Worm (Caenorhabditis elegans) whole organism, L4 larva: ENCODE results near the gene unc-25.
A peak's percentile ranks its signal among the peaks of the same experiment; 100 is the strongest.

Experiments
- D1046.2 ChIP-seq: fragments of 200-800 bp; sonication (Bioruptor generic); IDR thresholded peaks from 2 replicates; pipeline ENCODE4 v1.3.6; 2022; ENCODE audit warnings: missing genetic modification characterization, missing compliant biosample characterization
- F10B5.3 ChIP-seq: sonication (generic microtip); optimal IDR thresholded peaks from 2 replicates; lab custom pipeline; 2016; ENCODE audit warnings: mild to moderate bottlenecking, missing genetic modification characterization, missing compliant biosample characterization
- T20F7.1 ChIP-seq: fragments of 200-800 bp; sonication (Bioruptor generic); optimal IDR thresholded peaks from 2 replicates; lab custom pipeline; 2018; ENCODE audit warnings: mild to moderate bottlenecking, missing genetic modification characterization, missing compliant biosample characterization
- ZK337.2 ChIP-seq: fragments of 200-800 bp; sonication (Bioruptor generic); IDR thresholded peaks from 2 replicates; pipeline ENCODE4 v1.3.6; 2022; ENCODE audit warnings: missing genetic modification reagents, missing genetic modification characterization, missing compliant biosample characterization
- arid-1 ChIP-seq: fragments of 200-800 bp; sonication (Bioruptor generic); conservative IDR thresholded peaks from 2 replicates; pipeline ENCODE4 v1.3.6; 2022; ENCODE audit warnings: missing genetic modification reagents, missing genetic modification characterization, missing compliant biosample characterization
- ceh-20 ChIP-seq: fragments of 200-800 bp; sonication (Bioruptor generic); IDR thresholded peaks from 2 replicates; pipeline ENCODE4 v1.3.6; 2022; ENCODE audit warnings: missing genetic modification reagents, missing genetic modification characterization, missing compliant biosample characterization
- ceh-28 ChIP-seq: fragments of 150-350 bp; optimal IDR thresholded peaks from 2 replicates; lab custom pipeline; 2014; ENCODE audit warnings: missing biosample characterization, missing genetic modification reagents, missing genetic modification characterization
- ceh-82 ChIP-seq: sonication (generic microtip); optimal IDR thresholded peaks from 2 replicates; lab custom pipeline; 2017; ENCODE audit warnings: missing biosample characterization, missing genetic modification characterization
- ces-1 ChIP-seq: fragments of 150-350 bp; sonication (generic microtip); optimal IDR thresholded peaks from 4 replicates; lab custom pipeline; 2014; ENCODE audit warnings: missing biosample characterization, missing genetic modification reagents, missing genetic modification characterization
- ctbp-1 ChIP-seq: fragments of 200-800 bp; sonication (Bioruptor generic); IDR thresholded peaks from 2 replicates; pipeline ENCODE4 v1.3.6; 2022; ENCODE audit warnings: missing genetic modification reagents, missing genetic modification characterization, missing compliant biosample characterization
- daf-16 ChIP-seq, 3 experiments: sonication (generic microtip); optimal IDR thresholded peaks; 2 replicates each; lab custom pipeline; 2016 to 2017; ENCODE audit warnings: missing genetic modification characterization in 3 of 3, missing genetic modification reagents in 3 of 3, mild to moderate bottlenecking in 2 of 3, missing compliant biosample characterization in 2 of 3, missing biosample characterization in 1 of 3, moderate library complexity in 1 of 3
- daf-19 ChIP-seq: fragments of 200-800 bp; sonication (Bioruptor generic); conservative IDR thresholded peaks from 2 replicates; pipeline ENCODE4 v1.3.6; 2022; ENCODE audit warnings: missing genetic modification characterization, missing compliant biosample characterization
- dmd-6 ChIP-seq: fragments of 200-800 bp; sonication (Bioruptor generic); IDR thresholded peaks from 2 replicates; pipeline ENCODE4 v1.3.6; 2022; ENCODE audit warnings: missing genetic modification reagents, missing genetic modification characterization, missing compliant biosample characterization
- egl-43 ChIP-seq: fragments of 200-800 bp; sonication (Bioruptor generic); IDR thresholded peaks from 2 replicates; pipeline ENCODE4 v1.3.6; 2022; ENCODE audit warnings: missing genetic modification reagents, missing genetic modification characterization, missing compliant biosample characterization
- hif-1 ChIP-seq, 2 experiments: sonication (generic microtip); optimal IDR thresholded peaks; 2 replicates each; lab custom pipeline; 2016 to 2017; ENCODE audit warnings: missing compliant biosample characterization in 2 of 2, missing genetic modification characterization in 2 of 2, missing genetic modification reagents in 2 of 2, missing genotype in 2 of 2, mild to moderate bottlenecking in 1 of 2
- hmg-1.1 ChIP-seq: fragments of 200-800 bp; sonication (Bioruptor generic); IDR thresholded peaks from 2 replicates; pipeline ENCODE4 v1.3.6; 2022; ENCODE audit warnings: missing genetic modification reagents, missing genetic modification characterization, missing compliant biosample characterization
- jun-1 ChIP-seq: fragments of 150-350 bp; optimal IDR thresholded peaks from 2 replicates; lab custom pipeline; 2014; ENCODE audit warnings: missing biosample characterization, missing genetic modification reagents, missing genetic modification characterization
- lin-1 ChIP-seq: fragments of 200-800 bp; sonication (Bioruptor generic); IDR thresholded peaks from 2 replicates; pipeline ENCODE4 v1.3.6; 2022; ENCODE audit warnings: missing genetic modification reagents, missing genetic modification characterization, missing compliant biosample characterization
- lin-13 ChIP-seq: fragments of 150-350 bp; optimal IDR thresholded peaks from 2 replicates; lab custom pipeline; 2014; ENCODE audit warnings: missing biosample characterization, missing genetic modification reagents, missing genetic modification characterization
- lin-15B ChIP-seq: fragments of 150-350 bp; sonication (generic microtip); optimal IDR thresholded peaks from 3 replicates; lab custom pipeline; 2014; ENCODE audit warnings: missing biosample characterization, missing genetic modification characterization
- lin-29 ChIP-seq: fragments of 200-800 bp; sonication (Bioruptor generic); IDR thresholded peaks from 2 replicates; pipeline ENCODE4 v1.3.6; 2022; ENCODE audit warnings: missing genetic modification reagents, missing genetic modification characterization, missing compliant biosample characterization
- lir-3 ChIP-seq: sonication (generic microtip); optimal IDR thresholded peaks from 2 replicates; lab custom pipeline; 2016; ENCODE audit warnings: mild to moderate bottlenecking, missing genetic modification characterization, missing compliant biosample characterization
- madf-5 ChIP-seq, 2 experiments: fragments of 200-800 bp; sonication (Bioruptor generic); IDR thresholded peaks; 2 replicates each; pipeline ENCODE4 v1.3.6; 2022; ENCODE audit warnings: missing compliant biosample characterization in 2 of 2, missing genetic modification characterization in 2 of 2
- mdl-1 ChIP-seq, 2 experiments: fragments of 150-350 bp in 1 of 2; sonication (generic microtip) in 1 of 2; optimal IDR thresholded peaks; 2 replicates each; lab custom pipeline; 2014 to 2017; ENCODE audit warnings: missing biosample characterization in 2 of 2, missing genetic modification characterization in 2 of 2
- mdt-29 ChIP-seq: fragments of 200-800 bp; sonication (Bioruptor generic); IDR thresholded peaks from 2 replicates; pipeline ENCODE4 v1.3.6; 2022; ENCODE audit warnings: missing genetic modification reagents, missing genetic modification characterization, missing compliant biosample characterization
- mep-1 ChIP-seq: fragments of 150-350 bp; sonication (generic microtip); optimal IDR thresholded peaks from 3 replicates; lab custom pipeline; 2014; ENCODE audit warnings: missing biosample characterization, missing genetic modification characterization
- mxl-2 ChIP-seq: fragments of 200-800 bp; sonication (Bioruptor generic); conservative IDR thresholded peaks from 2 replicates; pipeline ENCODE4 v1.3.6; 2022; ENCODE audit warnings: missing genetic modification reagents, missing genetic modification characterization, missing compliant biosample characterization
- nhr-102 ChIP-seq: sonication (generic microtip); optimal IDR thresholded peaks from 2 replicates; lab custom pipeline; 2016; ENCODE audit warnings: mild to moderate bottlenecking, missing genetic modification characterization, moderate library complexity, missing compliant biosample characterization
- nhr-11 ChIP-seq: fragments of 150-350 bp; optimal IDR thresholded peaks from 2 replicates; lab custom pipeline; 2014; ENCODE audit warnings: missing biosample characterization, missing genetic modification characterization
- nhr-111 ChIP-seq: fragments of 200-800 bp; sonication (Bioruptor generic); optimal IDR thresholded peaks from 2 replicates; lab custom pipeline; 2018; ENCODE audit warnings: mild to moderate bottlenecking, missing genetic modification characterization, missing compliant biosample characterization
- nhr-25 ChIP-seq: sonication (generic microtip); optimal IDR thresholded peaks from 2 replicates; lab custom pipeline; 2017; ENCODE audit warnings: missing genetic modification characterization, mild to moderate bottlenecking, missing compliant biosample characterization, antibody characterized with exemption, moderate library complexity, borderline replicate concordance; ENCODE audit not compliant: insufficient read depth
- nhr-41 ChIP-seq: fragments of 200-800 bp; sonication (Bioruptor generic); IDR thresholded peaks from 2 replicates; pipeline ENCODE4 v1.3.6; 2022; ENCODE audit warnings: missing genetic modification reagents, missing genetic modification characterization, missing compliant biosample characterization
- php-3 ChIP-seq: fragments of 200-800 bp; sonication (Bioruptor generic); IDR thresholded peaks from 2 replicates; pipeline ENCODE4 v1.3.6; 2022; ENCODE audit warnings: missing genetic modification reagents, missing genetic modification characterization, missing compliant biosample characterization
- pqm-1 ChIP-seq: sonication (generic microtip); optimal IDR thresholded peaks from 2 replicates; lab custom pipeline; 2017; ENCODE audit warnings: missing biosample characterization, missing genetic modification characterization
- rbr-2 ChIP-seq: sonication (generic microtip); optimal IDR thresholded peaks from 2 replicates; lab custom pipeline; 2016; ENCODE audit warnings: missing genotype, missing genetic modification characterization, missing compliant biosample characterization
- saeg-2 ChIP-seq: fragments of 200-800 bp; sonication (Bioruptor generic); IDR thresholded peaks from 2 replicates; pipeline ENCODE4 v1.3.6; 2022; ENCODE audit warnings: missing genetic modification reagents, missing genetic modification characterization, missing compliant biosample characterization
- set-16 ChIP-seq: fragments of 200-800 bp; sonication (Bioruptor generic); IDR thresholded peaks from 2 replicates; pipeline ENCODE4 v1.3.6; 2022; ENCODE audit warnings: missing genetic modification reagents, missing genetic modification characterization, missing compliant biosample characterization
- snpc-1.2 ChIP-seq: fragments of 200-800 bp; sonication (Bioruptor generic); IDR thresholded peaks from 2 replicates; pipeline ENCODE4 v1.3.6; 2022; ENCODE audit warnings: missing genetic modification reagents, missing genetic modification characterization, missing compliant biosample characterization
- tra-1 ChIP-seq: fragments of 200-800 bp; sonication (Bioruptor generic); IDR thresholded peaks from 2 replicates; pipeline ENCODE4 v1.3.6; 2022; ENCODE audit warnings: missing genetic modification reagents, missing genetic modification characterization, missing compliant biosample characterization
- unc-130 ChIP-seq: sonication (generic microtip); optimal IDR thresholded peaks from 2 replicates; lab custom pipeline; 2016; ENCODE audit warnings: missing genetic modification reagents, missing genetic modification characterization, missing compliant biosample characterization
- unc-62 ChIP-seq, 3 experiments: fragments of 150-350 bp in 1 of 3; sonication (generic microtip); optimal IDR thresholded peaks in 2 of 3; peaks in 1 of 3; 1 replicate in 1 of 3; 2 replicates in 2 of 3; lab custom pipeline; 2014 to 2017; ENCODE audit warnings: missing biosample characterization in 3 of 3, missing genetic modification characterization in 3 of 3, missing genetic modification reagents in 3 of 3, missing genotype in 1 of 3
- zag-1 ChIP-seq: fragments of 150-350 bp; optimal IDR thresholded peaks from 2 replicates; lab custom pipeline; 2014; ENCODE audit warnings: missing biosample characterization, missing genetic modification characterization
- ztf-11 ChIP-seq: fragments of 150-350 bp; optimal IDR thresholded peaks from 2 replicates; lab custom pipeline; 2014; ENCODE audit warnings: missing biosample characterization, missing genetic modification characterization

Gene unc-25

ce11 chrIII:12951362-12952228 lies 9.1 kb downstream of the unc-25 start, which contains the start of gene Y39E4A.1:
Gene Y39E4A.1, plus strand, starts transcription at chrIII:12951412.
- TF ChIP-seq lin-15B (tag; lab: Kevin White, UChicago) = no peak
- TF ChIP-seq nhr-11 (tag; lab: Kevin White, UChicago) = no peak
- peak; percentile 98 for TF ChIP-seq ceh-28 (tag; lab: Kevin White, UChicago)
- TF ChIP-seq unc-62 (GFP tag; optimal IDR thresholded peaks at IDR 0.05 in 1 of 2; lab: Kevin White, UChicago) = peak in 1 of 2 experiments; percentile 75
- no peak for TF ChIP-seq unc-62 (tag; optimal IDR thresholded peaks at IDR 0.05; lab: Kevin White, UChicago)
- TF ChIP-seq D1046.2 (GFP tag; lab: Robert Waterston, UW) = no peak
- TF ChIP-seq arid-1 = 0 out of 2 replicates have a peak, but pooled peaks have one; percentile 5
- TF ChIP-seq set-16 = peak; percentile 78
- TF ChIP-seq nhr-25 (tag; lab: Kevin White, UChicago) = no peak
- peak; percentile 18; the same call in 1 of the 2 replicates for TF ChIP-seq ZK337.2 (GFP tag; lab: Robert Waterston, UW)
- no peak for TF ChIP-seq hmg-1.1 (GFP tag; lab: Robert Waterston, UW)
- no peak for TF ChIP-seq mdl-1 (tag; optimal IDR thresholded peaks at IDR 0.05; lab: Kevin White, UChicago)
- TF ChIP-seq egl-43 (GFP tag; lab: Robert Waterston, UW) = peak; percentile 64; the same call in 1 of the 2 replicates
- no peak for TF ChIP-seq T20F7.1
- 0 out of 2 replicates have a peak, but pooled peaks have one; percentile 17 for TF ChIP-seq lin-1 (GFP tag; lab: Robert Waterston, UW)

ce11 chrIII:12952615-12953014 lies 10.2 kb downstream of the unc-25 start:
- TF ChIP-seq lir-3 (tag; lab: Kevin White, UChicago) (no peak), lin-1 (GFP tag; lab: Robert Waterston, UW) (no peak), lin-13 (no peak), egl-43 (GFP tag; lab: Robert Waterston, UW) (no peak), ceh-28 (tag; lab: Kevin White, UChicago) (peak; percentile 88), mep-1 (tag; lab: Kevin White, UChicago) (no peak), ceh-82 (tag; lab: Kevin White, UChicago) (no peak)

ce11 chrIII:12959286-12959685 lies 16.8 kb downstream of the unc-25 start:
- TF ChIP-seq tra-1 (0 out of 2 replicates have a peak, but pooled peaks have one; percentile 51), ctbp-1 (GFP tag; lab: Robert Waterston, UW) (no peak), nhr-41 (no peak), daf-19 (GFP tag; lab: Robert Waterston, UW) (no peak), rbr-2 (tag; lab: Kevin White, UChicago) (no peak), nhr-102 (tag; lab: Kevin White, UChicago) (no peak), jun-1 (tag; lab: Kevin White, UChicago) (no peak), madf-5 (GFP tag; IDR thresholded peaks at IDR 0.05; lab: Robert Waterston, UW) (no peak), nhr-111 (no peak), saeg-2 (GFP tag; lab: Robert Waterston, UW) (no peak), hif-1 (tag; optimal IDR thresholded peaks at IDR 0.05; lab: Kevin White, UChicago) (no peak), ces-1 (GFP tag; lab: Kevin White, UChicago) (no peak), php-3 (GFP tag; lab: Robert Waterston, UW) (0 out of 2 replicates have a peak, but pooled peaks have one; percentile 46), snpc-1.2 (GFP tag; lab: Robert Waterston, UW) (no peak), F10B5.3 (no peak), ztf-11 (tag; lab: Kevin White, UChicago) (no peak), zag-1 (tag; lab: Kevin White, UChicago) (no peak), unc-130 (no peak), lir-3 (tag; lab: Kevin White, UChicago) (no peak), dmd-6 (GFP tag; lab: Robert Waterston, UW) (peak; percentile 81), lin-29 (no peak), mxl-2 (GFP tag; lab: Robert Waterston, UW) (no peak), ceh-20 (no peak), mdt-29 (GFP tag; lab: Robert Waterston, UW) (no peak), pqm-1 (tag; lab: Kevin White, UChicago) (peak; percentile 86), daf-16 (GFP tag; optimal IDR thresholded peaks at IDR 0.05; lab: Kevin White, UChicago) (no peak), daf-16 (tag; optimal IDR thresholded peaks at IDR 0.05; lab: Kevin White, UChicago) (peak; percentile 8), lin-15B (tag; lab: Kevin White, UChicago) (no peak), ceh-28 (tag; lab: Kevin White, UChicago) (no peak)
